Worm (Caenorhabditis elegans): ENCODE results near the gene C29F7.1.

ce11 chrX:13443283-13443682 lies 33.5 kb downstream of the C29F7.1 start:
- TF ChIP-seq cog-1 (tag; optimal IDR thresholded peaks at IDR 0.05) (no peak), flt-1 (GFP tag; IDR thresholded peaks at IDR 0.05) (no peak), tab-1 (GFP tag; IDR thresholded peaks at IDR 0.05) (no peak), klf-2 (GFP tag; conservative IDR thresholded peaks at IDR 0.05) (no peak), T22C8.4 (GFP tag; IDR thresholded peaks at IDR 0.05) (no peak), ztf-29 (GFP tag; IDR thresholded peaks at IDR 0.05) (no peak)
